Fruit fly (Drosophila melanogaster) whole organism, embryonic: ENCODE measurements around the gene CG45676.

Source experiments
- Bteb2 ChIP-seq: fragments of 200-800 bp; sonication (Bioruptor generic); optimal IDR thresholded peaks from 2 replicates; lab custom pipeline; 2016; ENCODE audit warnings: missing biosample characterization, missing genetic modification characterization
- CG11695 ChIP-seq: fragments of 200-800 bp; sonication (Bioruptor generic); IDR thresholded peaks from 3 replicates; pipeline ENCODE4 v1.3.6; 2022; ENCODE audit warnings: missing biosample characterization, missing genetic modification characterization
- CG12104 ChIP-seq: fragments of 200-800 bp; sonication (Bioruptor generic); optimal IDR thresholded peaks from 3 replicates; lab custom pipeline; 2016; ENCODE audit warnings: missing biosample characterization, missing genetic modification characterization
- CG13287 ChIP-seq: fragments of 200-800 bp; sonication (Bioruptor generic); IDR thresholded peaks from 2 replicates; pipeline ENCODE4 v1.3.6; 2022; ENCODE audit warnings: missing biosample characterization, missing genetic modification characterization; ENCODE audit not compliant: partially characterized antibody
- CG13894 ChIP-seq: fragments of 200-800 bp; sonication (Bioruptor generic); optimal IDR thresholded peaks from 3 replicates; lab custom pipeline; 2018; ENCODE audit warnings: missing biosample characterization, mild to moderate bottlenecking, missing genetic modification characterization, moderate library complexity
- CG15601 ChIP-seq: fragments of 200-800 bp; sonication (Bioruptor generic); optimal IDR thresholded peaks from 3 replicates; lab custom pipeline; 2019; ENCODE audit warnings: missing biosample characterization, mild to moderate bottlenecking, missing genetic modification characterization, moderate library complexity
- CG17612 ChIP-seq: fragments of 200-800 bp; sonication (Bioruptor generic); IDR thresholded peaks from 2 replicates; pipeline ENCODE4 v1.3.6; 2022; ENCODE audit warnings: missing biosample characterization, missing genetic modification characterization
- CG17912 ChIP-seq: fragments of 200-800 bp; sonication (Bioruptor generic); optimal IDR thresholded peaks from 2 replicates; lab custom pipeline; 2018; ENCODE audit warnings: missing biosample characterization, mild to moderate bottlenecking, missing genetic modification characterization
- CG32532 ChIP-seq: fragments of 200-800 bp; sonication (Bioruptor generic); IDR thresholded peaks from 2 replicates; pipeline ENCODE4 v1.3.6; 2022; ENCODE audit warnings: missing biosample characterization, missing genetic modification characterization
- CG32772 ChIP-seq: fragments of 200-800 bp; sonication (Bioruptor generic); IDR thresholded peaks from 2 replicates; pipeline ENCODE4 v1.3.6; 2022; ENCODE audit warnings: missing biosample characterization, missing genetic modification characterization
- CG3281 ChIP-seq: fragments of 200-800 bp; sonication (Bioruptor generic); optimal IDR thresholded peaks from 3 replicates; lab custom pipeline; 2017; ENCODE audit warnings: missing biosample characterization, mild to moderate bottlenecking, missing genetic modification characterization
- CG4328 ChIP-seq: fragments of 200-800 bp; sonication (Bioruptor generic); optimal IDR thresholded peaks from 3 replicates; lab custom pipeline; 2017; ENCODE audit warnings: missing biosample characterization, missing genetic modification reagents, missing genetic modification characterization
- CG4424 ChIP-seq: fragments of 200-800 bp; sonication (Bioruptor generic); optimal IDR thresholded peaks from 3 replicates; lab custom pipeline; 2016; ENCODE audit warnings: missing biosample characterization, missing genetic modification characterization
- CG6791 ChIP-seq: fragments of 200-800 bp; sonication (Bioruptor generic); IDR thresholded peaks from 3 replicates; pipeline ENCODE4 v1.3.6; 2022; ENCODE audit warnings: missing biosample characterization, missing genetic modification characterization; ENCODE audit not compliant: partially characterized antibody
- CG8388 ChIP-seq: fragments of 200-800 bp; sonication (Bioruptor generic); optimal IDR thresholded peaks from 2 replicates; lab custom pipeline; 2019; ENCODE audit warnings: missing biosample characterization, mild to moderate bottlenecking, missing genetic modification characterization, moderate library complexity
- CG9727 ChIP-seq: fragments of 200-800 bp; sonication (Bioruptor generic); optimal IDR thresholded peaks from 3 replicates; lab custom pipeline; 2017; ENCODE audit warnings: missing biosample characterization, mild to moderate bottlenecking, missing genetic modification characterization
- Camta ChIP-seq: fragments of 200-800 bp; sonication (Bioruptor generic); optimal IDR thresholded peaks from 2 replicates; lab custom pipeline; 2016; ENCODE audit warnings: missing biosample characterization, missing genetic modification characterization
- E2f1 ChIP-seq: fragments of 200-800 bp; sonication (Bioruptor generic); IDR thresholded peaks from 2 replicates; pipeline ENCODE4 v1.3.6; 2022; ENCODE audit warnings: missing biosample characterization, missing genetic modification characterization
- E2f2 ChIP-seq: fragments of 200-800 bp; sonication (Bioruptor generic); IDR thresholded peaks from 2 replicates; pipeline ENCODE4 v1.3.6; 2022; ENCODE audit warnings: missing biosample characterization, missing genetic modification characterization
- Fer3 ChIP-seq: fragments of 200-800 bp; sonication (Bioruptor generic); optimal IDR thresholded peaks from 2 replicates; lab custom pipeline; 2018; ENCODE audit warnings: missing biosample characterization, mild to moderate bottlenecking, missing genetic modification characterization, moderate library complexity
- H15 ChIP-seq: fragments of 200-800 bp; sonication (Bioruptor generic); IDR thresholded peaks from 3 replicates; pipeline ENCODE4 v1.3.6; 2022; ENCODE audit warnings: missing biosample characterization, missing genetic modification characterization
- Hey ChIP-seq: fragments of 200-800 bp; sonication (Bioruptor generic); optimal IDR thresholded peaks from 3 replicates; lab custom pipeline; 2018; ENCODE audit warnings: missing biosample characterization, mild to moderate bottlenecking, missing genetic modification characterization
- HmgD ChIP-seq: fragments of 200-800 bp; sonication (Bioruptor generic); optimal IDR thresholded peaks from 3 replicates; lab custom pipeline; 2016; ENCODE audit warnings: missing biosample characterization, missing genetic modification characterization
- Hr3 ChIP-seq: fragments of 200-800 bp; sonication (Bioruptor generic); optimal IDR thresholded peaks from 3 replicates; lab custom pipeline; 2016; ENCODE audit warnings: missing biosample characterization, missing genetic modification characterization
- Hr78 ChIP-seq, 2 experiments: fragments of 200-800 bp in 1 of 2; fragments of >200 bp in 1 of 2; sonication (Bioruptor generic) in 1 of 2; optimal IDR thresholded peaks; 2 replicates each; lab custom pipeline; 2017 to 2019; ENCODE audit warnings: missing biosample characterization in 2 of 2, missing genetic modification characterization in 2 of 2, mild to moderate bottlenecking in 1 of 2, moderate library complexity in 1 of 2
- Mrtf ChIP-seq: fragments of 200-800 bp; sonication (Bioruptor generic); IDR thresholded peaks from 3 replicates; pipeline ENCODE4 v1.3.6; 2022; ENCODE audit warnings: missing biosample characterization, missing genetic modification characterization
- Pdp1 ChIP-seq, 2 experiments: fragments of 200-800 bp; sonication (Bioruptor generic); optimal IDR thresholded peaks; 3 replicates each; lab custom pipeline; 2016; ENCODE audit warnings: missing biosample characterization in 2 of 2, missing genetic modification characterization in 2 of 2, mild to moderate bottlenecking in 1 of 2, moderate library complexity in 1 of 2
- Scr ChIP-seq: fragments of 200-800 bp; sonication (Bioruptor generic); IDR thresholded peaks from 2 replicates; pipeline ENCODE4 v1.3.6; 2022; ENCODE audit warnings: missing biosample characterization, missing genetic modification characterization; ENCODE audit not compliant: partially characterized antibody
- Side ChIP-seq: fragments of 200-800 bp; sonication (Bioruptor generic); optimal IDR thresholded peaks from 2 replicates; lab custom pipeline; 2016; ENCODE audit warnings: missing biosample characterization, missing genetic modification characterization
- Spps ChIP-seq: fragments of 200-800 bp; sonication (Bioruptor generic); optimal IDR thresholded peaks from 2 replicates; lab custom pipeline; 2018; ENCODE audit warnings: missing biosample characterization, mild to moderate bottlenecking, missing genetic modification characterization
- Sry-β ChIP-seq: fragments of 200-800 bp; sonication (Bioruptor generic); optimal IDR thresholded peaks from 2 replicates; lab custom pipeline; 2018; ENCODE audit warnings: missing biosample characterization, mild to moderate bottlenecking, missing genetic modification characterization, moderate library complexity
- ac ChIP-seq: fragments of 200-800 bp; sonication (Bioruptor generic); optimal IDR thresholded peaks from 3 replicates; lab custom pipeline; 2017; ENCODE audit warnings: missing biosample characterization, mild to moderate bottlenecking, missing genetic modification characterization
- ara ChIP-seq: fragments of 200-800 bp; sonication (Bioruptor generic); IDR thresholded peaks from 2 replicates; pipeline ENCODE4 v1.3.6; 2022; ENCODE audit warnings: missing biosample characterization, missing genetic modification characterization
- caup ChIP-seq: fragments of 200-800 bp; sonication (Bioruptor generic); optimal IDR thresholded peaks from 3 replicates; lab custom pipeline; 2017; ENCODE audit warnings: missing biosample characterization, mild to moderate bottlenecking, missing genetic modification characterization, moderate library complexity; ENCODE audit not compliant: severe bottlenecking
- chinmo ChIP-seq: fragments of 200-800 bp; sonication (Bioruptor generic); IDR thresholded peaks from 4 replicates; pipeline ENCODE4 v1.3.6; 2022; ENCODE audit warnings: missing biosample characterization, missing genetic modification characterization; ENCODE audit not compliant: partially characterized antibody
- crol ChIP-seq: fragments of 200-800 bp; sonication (Bioruptor generic); IDR thresholded peaks from 2 replicates; pipeline ENCODE4 v1.3.6; 2022; ENCODE audit warnings: missing biosample characterization, missing genetic modification characterization
- dimm ChIP-seq: fragments of 200-800 bp; sonication (Bioruptor generic); IDR thresholded peaks from 2 replicates; pipeline ENCODE4 v1.3.6; 2022; ENCODE audit warnings: missing biosample characterization, missing genetic modification characterization
- eve ChIP-seq, 2 experiments: fragments of >200 bp; optimal IDR thresholded peaks; 2 replicates each; lab custom pipeline; 2017; ENCODE audit warnings: missing biosample characterization in 2 of 2, missing genetic modification characterization in 2 of 2
- fru ChIP-seq: fragments of >200 bp; optimal IDR thresholded peaks from 2 replicates; lab custom pipeline; 2017
- hbn ChIP-seq: fragments of 200-800 bp; sonication (Bioruptor generic); IDR thresholded peaks from 2 replicates; pipeline ENCODE4 v1.3.6; 2022; ENCODE audit warnings: missing biosample characterization, missing genetic modification characterization; ENCODE audit not compliant: partially characterized antibody
- lab ChIP-seq: fragments of 200-800 bp; sonication (Bioruptor generic); optimal IDR thresholded peaks from 3 replicates; lab custom pipeline; 2017; ENCODE audit warnings: missing biosample characterization, missing genetic modification characterization, mild to moderate bottlenecking, moderate library complexity, missing genetic modification reagents
- lola ChIP-seq, 3 experiments: fragments of >200 bp in 2 of 3; fragments of 200-800 bp in 1 of 3; sonication (Bioruptor generic) in 1 of 3; optimal IDR thresholded peaks; 2 replicates each; lab custom pipeline; 2017 to 2019; ENCODE audit warnings: missing biosample characterization in 3 of 3, missing genetic modification characterization in 3 of 3, mild to moderate bottlenecking in 1 of 3, moderate library complexity in 1 of 3
- oc ChIP-seq: fragments of 200-800 bp; sonication (Bioruptor generic); optimal IDR thresholded peaks from 2 replicates; lab custom pipeline; 2018; ENCODE audit warnings: missing biosample characterization, mild to moderate bottlenecking, missing genetic modification characterization, moderate library complexity
- psq ChIP-seq: fragments of 200-800 bp; sonication (Bioruptor generic); optimal IDR thresholded peaks from 2 replicates; lab custom pipeline; 2017; ENCODE audit warnings: missing biosample characterization, missing genetic modification characterization
- seq ChIP-seq: fragments of 200-800 bp; sonication (Bioruptor generic); IDR thresholded peaks from 2 replicates; pipeline ENCODE4 v1.3.6; 2022; ENCODE audit warnings: missing biosample characterization, missing genetic modification characterization
- sima ChIP-seq: fragments of 200-800 bp; sonication (Bioruptor generic); optimal IDR thresholded peaks from 2 replicates; lab custom pipeline; 2016; ENCODE audit warnings: missing biosample characterization, missing genetic modification characterization
- sug ChIP-seq: fragments of 200-800 bp; optimal IDR thresholded peaks from 2 replicates; lab custom pipeline; 2019; ENCODE audit warnings: missing biosample characterization, mild to moderate bottlenecking, missing genetic modification characterization, moderate library complexity

The CG45676 gene

DNA sequence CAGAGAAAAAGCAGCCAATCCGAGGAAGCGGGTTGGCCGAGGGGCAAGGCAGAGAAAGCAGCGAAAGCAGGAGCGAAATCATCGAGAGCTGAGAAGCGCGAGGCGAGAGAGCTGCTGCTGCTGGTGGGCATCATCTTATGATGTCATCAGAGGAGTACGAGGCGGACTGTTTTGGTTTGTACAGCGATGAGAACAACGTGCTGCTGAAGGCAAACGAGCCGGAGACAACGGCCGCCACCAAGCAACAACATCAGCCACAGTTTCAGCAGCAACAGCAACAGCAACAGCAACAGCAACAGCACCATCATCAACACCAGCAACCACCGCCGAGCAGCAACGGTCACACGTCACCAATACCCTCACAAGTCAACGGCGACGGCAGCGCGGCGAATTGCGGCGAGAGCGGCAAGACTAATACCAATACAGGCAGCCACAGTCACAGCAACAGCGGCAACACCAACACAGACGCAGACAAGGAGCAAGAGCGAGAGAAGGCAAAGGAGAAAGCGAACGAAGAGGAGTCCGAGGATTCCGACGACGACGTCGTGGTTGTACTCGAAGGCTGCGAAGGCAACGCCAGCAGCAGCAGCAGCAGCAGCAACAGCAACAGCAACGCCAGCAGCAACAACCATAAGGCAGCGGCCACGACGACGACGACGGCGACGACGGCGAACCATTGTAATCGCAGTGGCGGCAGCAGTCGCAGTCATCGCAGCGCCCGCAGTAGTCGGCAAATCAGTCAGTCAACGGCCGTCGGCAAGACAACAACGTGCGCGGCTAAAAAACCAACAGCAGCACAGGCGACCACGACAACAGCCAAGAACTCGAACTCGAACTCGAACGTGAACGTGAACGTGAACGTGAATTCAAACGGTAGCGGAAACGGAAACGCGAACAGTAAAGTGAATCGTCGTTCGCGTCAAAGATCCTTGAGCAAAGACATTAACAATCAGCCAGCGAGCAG is 46.4 kb upstream of the CG45676 start (continued):
- TF ChIP-seq Sry-β (GFP tag; lab: Kevin White, UChicago) (no peak), sima (no peak), seq (GFP tag; lab: Robert Waterston, UW) (peak; percentile 37; the same call in 1 of the 2 replicates), ara (GFP tag; lab: Robert Waterston, UW) (no peak), CG8388 (GFP tag; lab: Kevin White, UChicago) (no peak), CG4424 (GFP tag; lab: Kevin White, UChicago) (no peak), lab (peak; percentile 34), E2f2 (GFP tag; lab: Robert Waterston, UW) (peak; percentile 16; the same call in 1 of the 2 replicates), eve (GFP tag; optimal IDR thresholded peaks at IDR 0.05; lab: Kevin White, UChicago) (no peak), CG4328 (GFP tag; lab: Kevin White, UChicago) (no peak), lola (GFP tag; optimal IDR thresholded peaks at IDR 0.05; lab: Kevin White, UChicago) (no peak), hbn (0 out of 2 replicates have a peak, but pooled peaks have one; percentile 32), sug (tag; lab: Kevin White, UChicago) (no peak), caup (GFP tag; lab: Kevin White, UChicago) (peak; percentile 7), Camta (GFP tag; lab: Kevin White, UChicago) (peak; percentile 14), CG9727 (GFP tag; lab: Kevin White, UChicago) (peak; percentile 55), H15 (GFP tag; lab: Robert Waterston, UW) (no peak), CG15601 (tag; lab: Kevin White, UChicago) (no peak), Spps (tag; lab: Kevin White, UChicago) (peak; percentile 32), CG11695 (0 out of 3 replicates have a peak, but pooled peaks have one; percentile 16), CG3281 (GFP tag; lab: Kevin White, UChicago) (no peak), HmgD (no peak), Hr78 (GFP tag; optimal IDR thresholded peaks at IDR 0.05; lab: Kevin White, UChicago) (no peak), E2f1 (no peak), CG6791 (peak; percentile 59; the same call in 1 of the 3 replicates), chinmo (GFP tag; lab: Robert Waterston, UW) (0 out of 4 replicates have a peak, but pooled peaks have one; percentile 56), CG12104 (GFP tag; lab: Kevin White, UChicago) (no peak), Side (GFP tag; lab: Kevin White, UChicago) (no peak), dimm (GFP tag; lab: Robert Waterston, UW) (no peak), Mrtf (GFP tag; lab: Robert Waterston, UW) (no peak), Hey (tag; lab: Kevin White, UChicago) (peak; percentile 0), CG32772 (GFP tag; lab: Robert Waterston, UW) (no peak), crol (GFP tag; lab: Robert Waterston, UW) (peak; percentile 26; the same call in 1 of the 2 replicates), Hr3 (GFP tag; lab: Kevin White, UChicago) (no peak), CG32532 (peak; percentile 7; the same call in 1 of the 2 replicates), psq (no peak), CG13287 (GFP tag; lab: Robert Waterston, UW) (no peak; the same call in 1 of the 2 replicates), oc (peak; percentile 23), ac (GFP tag; lab: Kevin White, UChicago) (peak; percentile 42), CG17912 (GFP tag; lab: Kevin White, UChicago) (no peak), CG13894 (tag; lab: Kevin White, UChicago) (no peak), Bteb2 (GFP tag; lab: Kevin White, UChicago) (no peak), CG17612 (GFP tag; lab: Robert Waterston, UW) (no peak), fru (lab: Kevin White, UChicago) (no peak), Fer3 (tag; lab: Kevin White, UChicago) (no peak), Pdp1 (GFP tag; optimal IDR thresholded peaks at IDR 0.05; lab: Kevin White, UChicago) (no peak), Scr (0 out of 2 replicates have a peak, but pooled peaks have one; percentile 11)
